Worm (Caenorhabditis elegans) whole organism, midembryonic: Measurements from ENCODE around the gene irld-36.

Experiments
- cog-1 ChIP-seq: sonication (generic microtip); optimal IDR thresholded peaks from 2 replicates; lab custom pipeline; 2016; ENCODE audit warnings: missing genetic modification characterization, missing compliant biosample characterization
- flt-1 ChIP-seq: fragments of 200-800 bp; sonication (Bioruptor generic); IDR thresholded peaks from 2 replicates; pipeline ENCODE4 v1.3.6; 2022; ENCODE audit warnings: missing genetic modification characterization, missing compliant biosample characterization
- med-1 ChIP-seq: sonication (generic microtip); optimal IDR thresholded peaks from 2 replicates; lab custom pipeline; 2017; ENCODE audit warnings: missing genetic modification characterization, mild to moderate bottlenecking, missing compliant biosample characterization, antibody characterized with exemption, missing genetic modification reagents; ENCODE audit not compliant: insufficient read depth
- ref-1 ChIP-seq: fragments of 200-800 bp; sonication (Bioruptor generic); conservative IDR thresholded peaks from 2 replicates; pipeline ENCODE4 v1.3.6; 2022; ENCODE audit warnings: missing genetic modification reagents, missing genetic modification characterization, missing compliant biosample characterization
- tab-1 ChIP-seq: fragments of 200-800 bp; sonication (Bioruptor generic); IDR thresholded peaks from 2 replicates; pipeline ENCODE4 v1.3.6; 2022; ENCODE audit warnings: missing genetic modification characterization, missing compliant biosample characterization

DNA sequence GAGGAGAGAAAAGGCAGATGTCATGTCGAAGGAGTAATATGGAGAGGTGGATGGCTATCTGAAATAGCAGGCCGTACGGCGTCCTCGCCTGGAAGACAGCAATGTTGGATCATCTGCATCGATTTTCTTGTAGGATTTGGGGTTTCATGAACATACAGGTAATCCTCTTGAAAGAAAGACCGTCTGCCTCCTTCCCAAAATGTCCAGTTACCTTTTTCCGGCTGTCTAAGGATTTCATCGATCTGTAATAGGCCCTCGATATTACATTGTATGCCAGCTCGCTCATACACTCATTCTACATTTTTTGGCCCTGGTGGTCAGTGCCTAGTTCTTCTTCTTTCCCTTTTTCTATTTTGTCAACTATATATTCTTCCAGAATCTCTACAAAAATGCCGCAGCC lies 43.2 kb downstream of the irld-36 start, which contains the start of the genes fbxb-5 and btb-8:
- TF ChIP-seq cog-1 (tag; lab: Kevin White, UChicago) (no peak), flt-1 (GFP tag; lab: Robert Waterston, UW) (no peak), tab-1 (no peak), med-1 (GFP tag; lab: Kevin White, UChicago) (no peak), ref-1 (no peak)
